Worm (Caenorhabditis elegans) whole organism, dauer: ENCODE measurements around the gene F18G5.1.

Experiments used
- unc-62 ChIP-seq: sonication (generic microtip); optimal IDR thresholded peaks from 2 replicates; lab custom pipeline; 2017; ENCODE audit warnings: missing biosample characterization, missing genetic modification reagents, missing genetic modification characterization

The F18G5.1 gene

DNA sequence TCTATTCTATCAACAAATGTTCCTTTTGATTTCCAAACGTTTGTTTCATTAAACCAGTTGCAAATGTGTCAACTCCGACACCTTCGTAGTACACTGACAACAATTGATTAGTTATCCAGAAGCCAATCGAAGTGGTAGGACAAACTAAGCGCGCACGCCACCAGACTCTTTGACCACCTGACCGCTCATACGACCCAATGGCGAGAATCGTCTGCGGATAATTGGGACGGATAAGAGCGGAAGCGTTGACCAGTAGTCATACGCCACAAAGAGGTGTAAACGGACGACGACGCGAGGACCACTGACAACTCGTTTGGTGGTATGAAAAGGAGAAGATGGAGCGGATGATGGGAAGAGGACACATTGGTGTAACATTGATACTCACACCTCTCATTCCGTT is 40.7 kb downstream of the F18G5.1 start:
- no peak for TF ChIP-seq unc-62

- TF ChIP-seq unc-62 = no peak
Observed at ce11 chrX:9302763-9303162, 43.1 kb downstream of the F18G5.1 start.

DNA sequence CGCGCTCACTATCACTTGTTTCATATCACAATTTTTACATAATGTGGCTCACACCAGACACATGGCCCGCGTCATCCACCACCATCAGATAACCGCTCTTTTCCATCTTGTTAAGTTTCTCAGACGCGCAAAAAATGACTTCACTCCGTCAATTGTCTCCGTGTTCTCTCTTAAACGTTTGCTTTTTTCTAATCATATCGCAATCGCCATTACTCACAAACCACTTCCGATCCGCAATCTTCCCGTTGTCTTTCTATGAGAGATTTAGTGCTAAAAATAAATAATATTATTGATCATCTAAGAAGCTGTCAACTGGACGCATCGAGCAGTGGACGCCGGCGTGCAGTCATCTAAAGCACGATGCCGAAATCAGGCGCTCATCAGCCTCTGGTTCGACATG is 43.8 kb downstream of the F18G5.1 start, which contains the start of gene tmc-2:
Gene tmc-2, plus strand, starts transcription at position 301 of the 400 bp plus-strand sequence.
- no peak for TF ChIP-seq unc-62
